Fruit fly (Drosophila melanogaster): ENCODE results near the gene alphaCOP.
A peak's percentile ranks its signal among the peaks of the same experiment; 100 is the strongest.

alphaCOP gene

DNA sequence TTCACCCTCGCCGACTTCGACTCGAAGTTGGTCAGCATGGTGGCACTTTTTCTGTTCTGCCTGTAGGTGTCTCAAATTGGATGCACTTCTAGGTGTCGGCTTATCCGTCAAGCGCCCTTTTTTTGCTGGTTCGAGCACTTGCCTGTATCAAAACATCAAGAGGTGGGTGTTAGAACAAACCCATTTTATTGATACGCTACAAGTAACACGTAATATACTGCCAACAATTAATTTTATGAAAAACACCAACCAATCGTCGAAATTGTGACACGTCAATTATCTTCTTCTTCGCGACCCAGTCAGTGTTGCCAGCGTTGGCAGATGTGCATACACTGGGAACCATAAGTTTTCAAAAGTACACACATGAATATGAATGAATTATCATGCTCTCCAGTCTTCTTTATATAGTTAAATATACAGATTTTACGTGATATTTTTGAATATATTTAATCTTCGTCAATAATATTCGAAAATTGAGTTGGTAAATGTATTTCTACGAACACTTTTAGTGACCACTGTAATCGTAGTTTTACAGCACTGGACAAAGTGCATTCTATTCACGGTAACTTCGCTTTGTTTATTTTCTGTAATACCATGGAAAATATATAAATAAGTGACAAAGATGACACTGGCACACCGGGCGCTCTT lies at the start of gene alphaCOP, which contains the start of gene CG13919:
alphaCOP (minus strand) TSS at position 280 of the 648 bp plus-strand sequence.
CG13919 (plus strand) TSS at position 548 of the 648 bp plus-strand sequence.
- TF ChIP-seq CG8478 (optimal IDR thresholded peaks at IDR 0.05) (no peak), CTCF (optimal IDR thresholded peaks at IDR 0.05) (no peak)

dm6 chr3L:1694317-1694716 lies 49.3 kb upstream of the alphaCOP start, which contains the start of gene CG12011:
Gene CG12011 (plus strand): TSS chr3L:1694617.
- TF ChIP-seq CTCF (optimal IDR thresholded peaks at IDR 0.05) (no peak), CG8478 (optimal IDR thresholded peaks at IDR 0.05) (no peak)

- TF ChIP-seq CTCF (optimal IDR thresholded peaks at IDR 0.05) (no peak), CG8478 (optimal IDR thresholded peaks at IDR 0.05) (no peak)
These were observed 47.9 kb upstream of the alphaCOP start for dm6 chr3L:1692859-1693258.

- no peak for TF ChIP-seq CTCF (optimal IDR thresholded peaks at IDR 0.05)
- TF ChIP-seq CG8478 (optimal IDR thresholded peaks at IDR 0.05): no peak
These were observed 47.3 kb upstream of the alphaCOP start for dm6 chr3L:1692122-1692786.

DNA sequence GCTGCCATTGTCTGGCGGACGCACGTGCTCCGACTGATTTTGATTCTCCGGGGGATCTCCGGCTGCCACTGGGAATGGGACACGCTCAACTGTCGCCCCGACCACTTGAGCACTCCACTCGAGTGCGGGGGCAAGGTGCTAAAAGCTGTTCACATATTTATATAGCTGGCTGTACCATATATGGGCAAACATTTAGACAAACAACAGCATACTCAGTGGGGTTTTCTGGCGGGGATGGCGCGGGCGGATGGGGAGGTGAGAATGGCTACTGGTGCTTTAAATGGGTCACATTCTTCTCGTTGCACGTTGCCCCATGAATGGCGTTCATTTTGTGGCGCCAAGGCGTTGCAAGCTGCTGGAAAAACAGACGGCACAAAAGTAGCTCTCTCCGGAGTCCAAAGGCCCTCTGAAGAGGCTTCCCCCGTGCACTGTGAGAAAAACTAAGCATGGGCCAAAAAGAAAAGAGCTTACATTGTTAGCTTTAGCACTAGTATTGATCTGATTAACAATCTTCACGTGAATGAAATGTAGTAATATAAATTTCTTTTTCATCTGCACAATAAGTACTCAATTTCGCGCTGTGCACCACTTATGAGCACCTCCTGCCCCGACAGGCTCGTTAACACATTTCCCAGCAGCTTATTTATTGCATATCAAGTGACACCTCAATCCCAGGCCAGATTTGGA lies 45.9 kb upstream of the alphaCOP start:
- TF ChIP-seq CTCF (optimal IDR thresholded peaks at IDR 0.05) (no peak), CG8478 (optimal IDR thresholded peaks at IDR 0.05) (no peak)

DNA sequence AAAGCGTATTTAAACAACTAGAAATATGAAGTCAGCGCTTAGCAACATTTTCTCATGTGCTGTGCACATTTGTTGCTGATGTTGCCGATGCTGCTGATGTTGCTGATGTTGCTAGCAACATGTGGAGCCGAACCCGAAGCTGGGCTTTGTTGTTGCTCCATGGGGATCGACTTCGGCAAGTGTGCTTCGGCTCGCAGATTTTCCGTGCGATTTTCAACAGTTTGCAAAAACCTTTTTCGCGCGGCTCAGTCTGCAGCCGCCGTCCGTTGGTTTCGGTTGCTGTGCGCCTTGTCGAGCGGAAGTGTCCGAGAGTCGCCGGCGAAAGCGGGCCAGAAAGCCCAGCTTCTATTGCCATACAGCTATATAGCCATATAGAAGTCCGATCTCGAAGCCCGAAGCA lies 43.6 kb upstream of the alphaCOP start:
- no peak for TF ChIP-seq CG8478 (optimal IDR thresholded peaks at IDR 0.05)

DNA sequence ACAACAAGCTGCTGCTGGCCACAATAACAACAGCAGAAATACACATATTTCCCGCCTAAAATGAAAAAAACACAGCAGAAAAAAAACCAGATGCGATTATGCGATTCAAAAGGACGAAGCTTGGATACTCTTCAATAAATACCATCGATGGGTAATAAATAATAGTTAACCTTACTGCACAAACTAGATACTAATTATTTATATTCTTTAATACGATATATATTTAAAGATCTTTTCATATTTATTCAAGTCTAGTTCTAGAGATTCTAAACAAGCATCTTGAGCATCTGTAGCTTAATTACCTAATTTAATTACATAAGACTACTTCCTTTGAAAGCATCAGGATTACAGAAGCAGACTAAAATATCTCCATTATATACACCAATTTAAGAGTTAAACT lies 43.2 kb upstream of the alphaCOP start:
- TF ChIP-seq CTCF (optimal IDR thresholded peaks at IDR 0.05) (no peak), CG8478 (optimal IDR thresholded peaks at IDR 0.05) (no peak)

DNA sequence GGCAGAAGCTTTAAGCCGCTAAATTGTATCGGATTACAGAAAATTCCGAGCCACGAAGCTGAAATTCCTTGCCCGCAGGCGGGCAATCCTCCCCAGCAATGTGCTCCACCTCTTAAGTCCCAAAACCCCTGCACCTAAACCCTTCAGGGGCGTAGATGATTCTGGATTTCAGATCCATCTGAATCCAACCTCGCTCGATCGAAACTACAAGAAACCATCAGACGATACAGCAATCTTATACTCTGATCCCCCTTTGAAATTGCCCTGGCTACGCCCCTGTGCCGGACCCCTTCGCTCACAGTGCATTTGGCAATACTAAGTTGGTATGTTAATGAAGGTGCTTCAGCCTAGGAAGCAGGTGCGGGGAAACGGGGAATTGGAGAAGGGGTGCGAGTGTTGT lies 38.1 kb upstream of the alphaCOP start:
- no peak for TF ChIP-seq CTCF (optimal IDR thresholded peaks at IDR 0.05)
- no peak for TF ChIP-seq CG8478 (optimal IDR thresholded peaks at IDR 0.05)

DNA sequence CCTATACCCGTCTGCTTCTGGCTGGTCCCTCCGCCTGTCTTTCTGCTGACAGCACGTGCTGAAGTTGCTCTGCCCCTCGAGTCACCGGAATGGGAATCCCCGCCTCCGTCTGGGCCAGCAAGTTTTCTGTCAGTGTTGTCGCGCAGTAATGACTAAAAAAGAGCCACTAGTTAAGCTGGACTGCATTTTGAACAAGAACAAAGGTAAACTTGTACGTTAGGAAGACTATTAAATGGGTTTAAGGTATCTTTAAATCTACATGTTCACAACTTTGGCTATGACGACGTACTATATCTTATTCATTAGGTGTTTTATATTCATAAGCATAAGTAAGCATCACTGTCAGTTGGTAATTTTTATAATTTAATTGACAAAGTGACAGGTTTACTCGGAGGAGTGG lies 34.4 kb upstream of the alphaCOP start:
- TF ChIP-seq CTCF (optimal IDR thresholded peaks at IDR 0.05) (no peak), CG8478 (optimal IDR thresholded peaks at IDR 0.05) (no peak)

DNA sequence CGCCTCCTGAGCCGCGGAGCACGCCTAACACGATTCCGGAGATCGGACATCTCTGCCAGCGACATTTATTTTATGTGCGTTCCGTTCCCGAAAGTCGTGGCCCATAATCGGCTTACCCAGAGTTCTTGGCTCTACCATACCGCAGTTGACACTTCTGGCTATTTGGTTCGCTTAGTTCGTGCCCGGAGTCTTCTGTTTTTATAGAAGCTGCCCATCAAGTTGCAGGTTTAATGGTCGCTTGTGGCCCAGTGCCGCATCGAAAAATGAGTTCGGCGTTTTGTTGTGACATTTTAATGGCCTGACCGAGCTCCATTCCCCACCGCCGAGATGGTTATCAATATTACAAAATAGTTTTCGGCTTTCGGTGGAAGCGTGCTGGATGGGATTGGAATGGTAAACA lies 31.2 kb upstream of the alphaCOP start:
- TF ChIP-seq CG8478 (optimal IDR thresholded peaks at IDR 0.05): no peak
- no peak for TF ChIP-seq CTCF (optimal IDR thresholded peaks at IDR 0.05)

DNA sequence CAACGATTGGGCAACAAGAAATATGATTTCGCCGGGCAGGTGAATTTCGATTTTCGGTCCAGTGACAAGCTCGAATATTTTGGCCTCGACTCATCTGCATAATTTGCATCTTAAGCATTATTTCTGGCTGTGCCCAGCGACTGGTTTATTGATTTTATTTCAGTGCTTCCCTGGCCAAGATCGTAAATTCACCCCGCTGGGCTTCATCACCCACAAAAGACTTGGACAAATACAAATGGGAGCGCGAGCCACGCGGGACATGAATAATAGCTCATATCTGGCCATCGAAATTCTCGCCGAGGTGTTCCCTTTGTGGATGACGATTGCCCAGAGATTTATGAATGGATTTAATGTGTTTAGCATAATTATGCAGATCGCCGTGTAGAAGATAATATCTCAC lies 30.2 kb upstream of the alphaCOP start:
- no peak for TF ChIP-seq CG8478 (optimal IDR thresholded peaks at IDR 0.05)
- no peak for TF ChIP-seq CTCF (optimal IDR thresholded peaks at IDR 0.05)

dm6 chr3L:1674381-1674780 lies 29.4 kb upstream of the alphaCOP start, which contains the start of gene CG7991:
Gene CG7991 (plus strand): TSS chr3L:1674709.
- no peak for TF ChIP-seq CG8478 (optimal IDR thresholded peaks at IDR 0.05)
- TF ChIP-seq CTCF (optimal IDR thresholded peaks at IDR 0.05): no peak

DNA sequence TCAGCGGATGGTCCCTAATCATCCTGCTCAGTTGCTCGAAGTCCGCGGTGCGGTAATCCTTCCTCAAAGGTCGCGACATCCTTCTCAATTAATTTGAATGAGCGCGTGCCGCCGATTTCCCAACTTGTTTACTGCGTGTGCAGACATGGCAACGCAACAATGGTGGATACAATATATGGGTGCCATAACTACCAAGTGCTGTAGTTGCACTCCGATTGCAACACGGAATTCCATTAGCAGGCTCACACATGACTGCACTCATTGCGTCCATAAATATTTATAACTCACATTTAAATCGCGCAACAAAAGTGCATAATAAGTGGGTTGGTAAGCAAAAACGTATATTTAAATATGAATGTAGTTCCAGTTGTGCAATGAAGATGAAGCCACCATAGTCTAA lies 27.6 kb upstream of the alphaCOP start, which contains the start of gene CG13930:
CG13930 (minus strand) TSS at position 101 of the 400 bp plus-strand sequence.
- TF ChIP-seq CG8478 (optimal IDR thresholded peaks at IDR 0.05): no peak
- TF ChIP-seq CTCF (optimal IDR thresholded peaks at IDR 0.05): no peak

- no peak for TF ChIP-seq CG8478 (optimal IDR thresholded peaks at IDR 0.05)
- TF ChIP-seq CTCF (optimal IDR thresholded peaks at IDR 0.05): no peak
These were observed 25.0 kb upstream of the alphaCOP start, which contains the start of gene RabX5 for dm6 chr3L:1670008-1670407. Gene RabX5 (minus strand): TSS chr3L:1670108.

dm6 chr3L:1668504-1668903 lies 23.5 kb upstream of the alphaCOP start, which contains the start of gene RpL23A:
Gene RpL23A (minus strand): TSS chr3L:1668654.
- peak; percentile 72 to 74 for TF ChIP-seq CTCF (optimal IDR thresholded peaks at IDR 0.05)
- no peak for TF ChIP-seq CG8478 (optimal IDR thresholded peaks at IDR 0.05)

All from S2 (cell line).